Fruit fly (Drosophila melanogaster): ENCODE measurements around the gene ssp3.

DNA sequence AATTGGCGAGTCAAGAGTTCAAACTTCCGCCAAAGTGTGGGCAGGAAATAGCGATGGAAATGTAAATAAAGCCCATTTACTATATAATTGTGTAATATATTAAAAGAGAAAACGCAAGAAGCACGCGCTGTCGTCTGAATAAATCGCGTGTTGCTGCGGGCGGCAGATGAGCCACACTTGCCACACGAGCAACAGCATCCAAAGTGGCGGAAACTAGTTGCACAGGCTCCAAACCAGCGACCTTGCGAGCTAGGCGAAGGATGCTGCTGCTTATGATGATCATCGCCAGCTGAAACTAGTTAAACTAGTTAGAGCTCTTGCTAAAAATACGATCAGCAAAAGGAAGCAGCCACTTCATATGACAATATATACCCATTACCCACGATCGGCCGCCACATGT lies 35.6 kb upstream of the ssp3 start:
- TF ChIP-seq CG12768 (GFP tag; optimal IDR thresholded peaks at IDR 0.05) (no peak), toe (GFP tag; optimal IDR thresholded peaks at IDR 0.05) (no peak), CG7045 (GFP tag; optimal IDR thresholded peaks at IDR 0.05) (no peak), Mnt (GFP tag; optimal IDR thresholded peaks at IDR 0.05) (no peak), CG33017 (tag; optimal IDR thresholded peaks at IDR 0.05) (no peak), CG11617 (GFP tag; optimal IDR thresholded peaks at IDR 0.05) (no peak), Hr96 (GFP tag; optimal IDR thresholded peaks at IDR 0.05) (no peak)
